Fruit fly (Drosophila melanogaster) whole organism, embryonic: ENCODE measurements around the gene Muc14A.

Source experiments
- Atf6 ChIP-seq: fragments of 200-800 bp; sonication (Bioruptor generic); IDR thresholded peaks from 2 replicates; pipeline ENCODE4 v1.3.6; 2022; ENCODE audit warnings: missing biosample characterization, missing genetic modification characterization
- CG10274 ChIP-seq: fragments of 200-800 bp; sonication (Bioruptor generic); optimal IDR thresholded peaks from 3 replicates; lab custom pipeline; 2017; ENCODE audit warnings: missing biosample characterization, mild to moderate bottlenecking, missing genetic modification characterization
- CG10366 ChIP-seq: fragments of 200-800 bp; sonication (Bioruptor generic); IDR thresholded peaks from 2 replicates; pipeline ENCODE4 v1.3.6; 2022; ENCODE audit warnings: missing biosample characterization, missing genetic modification characterization
- CG10543 ChIP-seq: fragments of 200-800 bp; sonication (Bioruptor generic); optimal IDR thresholded peaks from 3 replicates; lab custom pipeline; 2017; ENCODE audit warnings: missing biosample characterization, mild to moderate bottlenecking, missing genetic modification characterization, moderate library complexity
- CG10654 ChIP-seq: fragments of 200-800 bp; sonication (Bioruptor generic); optimal IDR thresholded peaks from 2 replicates; lab custom pipeline; 2016; ENCODE audit warnings: missing biosample characterization, missing genetic modification characterization
- CG12219 ChIP-seq: fragments of 200-800 bp; sonication (Bioruptor generic); optimal IDR thresholded peaks from 3 replicates; lab custom pipeline; 2018; ENCODE audit warnings: missing biosample characterization, mild to moderate bottlenecking, missing genetic modification characterization
- CG13424 ChIP-seq: fragments of 200-800 bp; sonication (Bioruptor generic); optimal IDR thresholded peaks from 2 replicates; lab custom pipeline; 2019; ENCODE audit warnings: missing biosample characterization, mild to moderate bottlenecking, missing genetic modification characterization, moderate library complexity
- CG14441 ChIP-seq: fragments of 200-800 bp; sonication (Bioruptor generic); IDR thresholded peaks from 2 replicates; pipeline ENCODE4 v1.3.6; 2022; ENCODE audit warnings: missing biosample characterization, missing genetic modification characterization
- CG17186 ChIP-seq: fragments of 200-800 bp; sonication (Bioruptor generic); optimal IDR thresholded peaks from 3 replicates; lab custom pipeline; 2017; ENCODE audit warnings: missing biosample characterization, missing genetic modification reagents, missing genetic modification characterization
- CG2120 ChIP-seq: fragments of 200-800 bp; sonication (Bioruptor generic); optimal IDR thresholded peaks from 3 replicates; lab custom pipeline; 2016; ENCODE audit warnings: missing biosample characterization, missing genetic modification characterization
- CG30431 ChIP-seq: fragments of 200-800 bp; sonication (Bioruptor generic); optimal IDR thresholded peaks from 2 replicates; lab custom pipeline; 2017; ENCODE audit warnings: missing biosample characterization, missing genetic modification characterization
- CG3281 ChIP-seq: fragments of 200-800 bp; sonication (Bioruptor generic); optimal IDR thresholded peaks from 3 replicates; lab custom pipeline; 2017; ENCODE audit warnings: missing biosample characterization, mild to moderate bottlenecking, missing genetic modification characterization
- CG4424 ChIP-seq: fragments of 200-800 bp; sonication (Bioruptor generic); optimal IDR thresholded peaks from 3 replicates; lab custom pipeline; 2016; ENCODE audit warnings: missing biosample characterization, missing genetic modification characterization
- CG6689 ChIP-seq: fragments of 200-800 bp; sonication (Bioruptor generic); IDR thresholded peaks from 2 replicates; pipeline ENCODE4 v1.3.6; 2022; ENCODE audit warnings: missing biosample characterization, missing genetic modification characterization
- CoRest ChIP-seq: fragments of 200-800 bp; sonication (Bioruptor generic); optimal IDR thresholded peaks from 3 replicates; lab custom pipeline; 2018; ENCODE audit warnings: missing biosample characterization, mild to moderate bottlenecking, missing genetic modification characterization, moderate library complexity
- HHEX ChIP-seq: fragments of 200-800 bp; sonication (Bioruptor generic); optimal IDR thresholded peaks from 3 replicates; lab custom pipeline; 2017; ENCODE audit warnings: missing biosample characterization, mild to moderate bottlenecking, missing genetic modification characterization, missing genetic modification reagents
- Hr51 ChIP-seq, 2 experiments: fragments of 200-800 bp; sonication (Bioruptor generic); optimal IDR thresholded peaks; 2 replicates in 1 of 2; 3 replicates in 1 of 2; lab custom pipeline; 2016 to 2018; ENCODE audit warnings: missing biosample characterization in 2 of 2, missing genetic modification characterization in 2 of 2, mild to moderate bottlenecking in 1 of 2, moderate library complexity in 1 of 2
- Hr78 ChIP-seq, 2 experiments: fragments of 200-800 bp in 1 of 2; fragments of >200 bp in 1 of 2; sonication (Bioruptor generic) in 1 of 2; optimal IDR thresholded peaks; 2 replicates each; lab custom pipeline; 2017 to 2019; ENCODE audit warnings: missing biosample characterization in 2 of 2, missing genetic modification characterization in 2 of 2, mild to moderate bottlenecking in 1 of 2, moderate library complexity in 1 of 2
- Jarid2 ChIP-seq: fragments of 200-800 bp; sonication (Bioruptor generic); optimal IDR thresholded peaks from 3 replicates; lab custom pipeline; 2017; ENCODE audit warnings: mild to moderate bottlenecking, missing biosample characterization, missing genetic modification reagents, missing genetic modification characterization
- MESR4 ChIP-seq: fragments of 200-800 bp; sonication (Bioruptor generic); optimal IDR thresholded peaks from 2 replicates; lab custom pipeline; 2018; ENCODE audit warnings: missing biosample characterization, mild to moderate bottlenecking, missing genetic modification characterization, moderate library complexity
- Nf-YC ChIP-seq: fragments of 200-800 bp; optimal IDR thresholded peaks from 3 replicates; lab custom pipeline; 2019; ENCODE audit warnings: missing biosample characterization, mild to moderate bottlenecking, missing genetic modification characterization, moderate library complexity
- PHDP ChIP-seq: fragments of 200-800 bp; sonication (Bioruptor generic); optimal IDR thresholded peaks from 3 replicates; lab custom pipeline; 2018; ENCODE audit warnings: missing biosample characterization, mild to moderate bottlenecking, missing genetic modification characterization, moderate library complexity
- Ravus ChIP-seq: fragments of 200-800 bp; sonication (Bioruptor generic); IDR thresholded peaks from 2 replicates; pipeline ENCODE4 v1.3.6; 2022; ENCODE audit warnings: missing biosample characterization, missing genetic modification characterization
- Sox100B ChIP-seq: fragments of 200-800 bp; sonication (Bioruptor generic); optimal IDR thresholded peaks from 3 replicates; lab custom pipeline; 2018; ENCODE audit warnings: missing biosample characterization, mild to moderate bottlenecking, missing genetic modification characterization
- aop ChIP-seq: fragments of 200-800 bp; sonication (Bioruptor generic); IDR thresholded peaks from 2 replicates; pipeline ENCODE4 v1.3.6; 2022; ENCODE audit warnings: missing biosample characterization, missing genetic modification characterization
- ase ChIP-seq: fragments of 200-800 bp; sonication (Bioruptor generic); IDR thresholded peaks from 3 replicates; pipeline ENCODE4 v1.3.6; 2022; ENCODE audit warnings: missing biosample characterization, missing genetic modification characterization
- cg ChIP-seq: fragments of 200-800 bp; sonication (Bioruptor generic); optimal IDR thresholded peaks from 3 replicates; lab custom pipeline; 2019; ENCODE audit warnings: missing biosample characterization, mild to moderate bottlenecking, missing genetic modification characterization, moderate library complexity
- chinmo ChIP-seq: fragments of 200-800 bp; sonication (Bioruptor generic); IDR thresholded peaks from 4 replicates; pipeline ENCODE4 v1.3.6; 2022; ENCODE audit warnings: missing biosample characterization, missing genetic modification characterization; ENCODE audit not compliant: partially characterized antibody
- crc ChIP-seq: fragments of 200-800 bp; sonication (Bioruptor generic); optimal IDR thresholded peaks from 2 replicates; lab custom pipeline; 2016; ENCODE audit warnings: missing biosample characterization, missing genetic modification characterization
- crol ChIP-seq: fragments of 200-800 bp; sonication (Bioruptor generic); IDR thresholded peaks from 2 replicates; pipeline ENCODE4 v1.3.6; 2022; ENCODE audit warnings: missing biosample characterization, missing genetic modification characterization
- exex ChIP-seq: fragments of 200-800 bp; sonication (Bioruptor generic); optimal IDR thresholded peaks from 4 replicates; lab custom pipeline; 2018; ENCODE audit warnings: missing biosample characterization, mild to moderate bottlenecking, missing genetic modification characterization, moderate library complexity
- ftz-f1 ChIP-seq: fragments of 200-800 bp; sonication (Bioruptor generic); optimal IDR thresholded peaks from 2 replicates; lab custom pipeline; 2016; ENCODE audit warnings: missing biosample characterization, missing genetic modification characterization
- her ChIP-seq: fragments of 200-800 bp; sonication (Bioruptor generic); optimal IDR thresholded peaks from 2 replicates; lab custom pipeline; 2016; ENCODE audit warnings: missing biosample characterization, missing genetic modification characterization
- jing ChIP-seq: fragments of 200-800 bp; sonication (Bioruptor generic); optimal IDR thresholded peaks from 2 replicates; lab custom pipeline; 2018; ENCODE audit warnings: missing biosample characterization, mild to moderate bottlenecking, missing genetic modification characterization
- lab ChIP-seq: fragments of 200-800 bp; sonication (Bioruptor generic); optimal IDR thresholded peaks from 3 replicates; lab custom pipeline; 2017; ENCODE audit warnings: missing biosample characterization, missing genetic modification characterization, mild to moderate bottlenecking, moderate library complexity, missing genetic modification reagents
- lilli ChIP-seq: fragments of 200-800 bp; sonication (Bioruptor generic); optimal IDR thresholded peaks from 3 replicates; lab custom pipeline; 2016; ENCODE audit warnings: missing biosample characterization, missing genetic modification characterization
- lola ChIP-seq, 3 experiments: fragments of >200 bp in 2 of 3; fragments of 200-800 bp in 1 of 3; sonication (Bioruptor generic) in 1 of 3; optimal IDR thresholded peaks; 2 replicates each; lab custom pipeline; 2017 to 2019; ENCODE audit warnings: missing biosample characterization in 3 of 3, missing genetic modification characterization in 3 of 3, mild to moderate bottlenecking in 1 of 3, moderate library complexity in 1 of 3
- mirr ChIP-seq: fragments of 200-800 bp; sonication (Bioruptor generic); optimal IDR thresholded peaks from 3 replicates; lab custom pipeline; 2018; ENCODE audit warnings: missing biosample characterization, mild to moderate bottlenecking, missing genetic modification characterization
- nom ChIP-seq: fragments of 200-800 bp; sonication (Bioruptor generic); optimal IDR thresholded peaks from 2 replicates; lab custom pipeline; 2017; ENCODE audit warnings: missing biosample characterization, missing genetic modification characterization, mild to moderate bottlenecking, moderate library complexity, missing genetic modification reagents
- psq ChIP-seq: fragments of 200-800 bp; sonication (Bioruptor generic); optimal IDR thresholded peaks from 2 replicates; lab custom pipeline; 2017; ENCODE audit warnings: missing biosample characterization, missing genetic modification characterization
- rib ChIP-seq: fragments of 200-800 bp; sonication (Bioruptor generic); IDR thresholded peaks from 2 replicates; pipeline ENCODE4 v1.3.6; 2022; ENCODE audit warnings: missing biosample characterization, missing genetic modification characterization
- sd ChIP-seq: fragments of 200-800 bp; sonication (Bioruptor generic); optimal IDR thresholded peaks from 3 replicates; lab custom pipeline; 2018; ENCODE audit warnings: missing biosample characterization, mild to moderate bottlenecking, missing genetic modification characterization, moderate library complexity
- sqz ChIP-seq: fragments of 200-800 bp; sonication (Bioruptor generic); optimal IDR thresholded peaks from 3 replicates; lab custom pipeline; 2018; ENCODE audit warnings: missing biosample characterization, mild to moderate bottlenecking, missing genetic modification characterization
- sug ChIP-seq: fragments of 200-800 bp; optimal IDR thresholded peaks from 2 replicates; lab custom pipeline; 2019; ENCODE audit warnings: missing biosample characterization, mild to moderate bottlenecking, missing genetic modification characterization, moderate library complexity
- tap ChIP-seq: fragments of 200-800 bp; optimal IDR thresholded peaks from 3 replicates; lab custom pipeline; 2019; ENCODE audit warnings: missing biosample characterization, mild to moderate bottlenecking, missing genetic modification characterization, moderate library complexity
- wek ChIP-seq: fragments of 200-800 bp; sonication (Bioruptor generic); optimal IDR thresholded peaks from 3 replicates; lab custom pipeline; 2018; ENCODE audit warnings: missing biosample characterization, mild to moderate bottlenecking, missing genetic modification characterization, moderate library complexity
- yki ChIP-seq: fragments of >200 bp; optimal IDR thresholded peaks from 3 replicates; lab custom pipeline; 2018

The Muc14A gene

DNA sequence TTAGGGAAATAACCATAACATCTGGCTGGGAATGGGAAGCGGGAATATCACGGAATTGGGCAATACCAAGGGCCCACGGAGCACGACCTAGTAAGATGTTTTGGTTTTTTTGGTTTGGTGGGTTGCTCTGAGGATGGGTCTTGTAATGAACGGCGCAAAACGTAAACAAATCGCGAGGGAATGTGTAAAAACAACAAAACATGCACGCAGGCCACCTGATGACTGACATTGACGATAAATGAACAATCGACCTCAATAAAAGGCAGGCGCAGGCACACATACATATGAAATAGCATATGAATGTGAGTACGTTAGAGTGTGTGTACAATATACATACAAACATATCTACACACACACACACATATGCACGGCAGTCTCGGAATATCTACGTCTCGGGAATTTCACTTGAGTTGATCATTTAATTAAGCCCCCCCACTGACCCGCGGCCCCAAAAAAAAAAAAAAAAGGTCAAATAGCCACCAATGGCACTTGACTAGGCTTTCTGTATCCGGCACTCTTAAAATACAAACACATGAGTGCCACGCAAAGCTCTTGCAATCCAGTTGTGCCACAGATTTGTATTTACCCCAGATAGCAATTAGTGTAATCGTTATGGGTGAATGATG, 91.9 kb downstream of the Muc14A start (continued):
- TF ChIP-seq tap (tag; lab: Kevin White, UChicago) (no peak), Hr78 (GFP tag; optimal IDR thresholded peaks at IDR 0.05; lab: Kevin White, UChicago) (peak in 1 of 2 experiments; percentile 73), Jarid2 (GFP tag; lab: Kevin White, UChicago) (no peak), Nf-YC (peak; percentile 10), CG13424 (tag; lab: Kevin White, UChicago) (no peak), Ravus (GFP tag; lab: Robert Waterston, UW) (no peak), lab (peak; percentile 12), crol (GFP tag; lab: Robert Waterston, UW) (peak; percentile 72; the same call in 1 of the 2 replicates), jing (GFP tag; lab: Kevin White, UChicago) (no peak), MESR4 (no peak), CG17186 (GFP tag; lab: Kevin White, UChicago) (no peak), CG6689 (no peak), sqz (GFP tag; lab: Kevin White, UChicago) (peak; percentile 60), wek (no peak), sd (tag; lab: Kevin White, UChicago) (peak; percentile 94), CG30431 (GFP tag; lab: Kevin White, UChicago) (no peak), CG10274 (GFP tag; lab: Kevin White, UChicago) (no peak), yki (no peak), aop (GFP tag; lab: Robert Waterston, UW) (no peak), ase (GFP tag; lab: Robert Waterston, UW) (no peak), mirr (GFP tag; lab: Kevin White, UChicago) (peak; percentile 11), CG10543 (GFP tag; lab: Kevin White, UChicago) (peak; percentile 44), chinmo (0 out of 4 replicates have a peak, but pooled peaks have one; percentile 53), cg (peak; percentile 73), crc (no peak), ftz-f1 (GFP tag; lab: Kevin White, UChicago) (peak; percentile 22)

DNA sequence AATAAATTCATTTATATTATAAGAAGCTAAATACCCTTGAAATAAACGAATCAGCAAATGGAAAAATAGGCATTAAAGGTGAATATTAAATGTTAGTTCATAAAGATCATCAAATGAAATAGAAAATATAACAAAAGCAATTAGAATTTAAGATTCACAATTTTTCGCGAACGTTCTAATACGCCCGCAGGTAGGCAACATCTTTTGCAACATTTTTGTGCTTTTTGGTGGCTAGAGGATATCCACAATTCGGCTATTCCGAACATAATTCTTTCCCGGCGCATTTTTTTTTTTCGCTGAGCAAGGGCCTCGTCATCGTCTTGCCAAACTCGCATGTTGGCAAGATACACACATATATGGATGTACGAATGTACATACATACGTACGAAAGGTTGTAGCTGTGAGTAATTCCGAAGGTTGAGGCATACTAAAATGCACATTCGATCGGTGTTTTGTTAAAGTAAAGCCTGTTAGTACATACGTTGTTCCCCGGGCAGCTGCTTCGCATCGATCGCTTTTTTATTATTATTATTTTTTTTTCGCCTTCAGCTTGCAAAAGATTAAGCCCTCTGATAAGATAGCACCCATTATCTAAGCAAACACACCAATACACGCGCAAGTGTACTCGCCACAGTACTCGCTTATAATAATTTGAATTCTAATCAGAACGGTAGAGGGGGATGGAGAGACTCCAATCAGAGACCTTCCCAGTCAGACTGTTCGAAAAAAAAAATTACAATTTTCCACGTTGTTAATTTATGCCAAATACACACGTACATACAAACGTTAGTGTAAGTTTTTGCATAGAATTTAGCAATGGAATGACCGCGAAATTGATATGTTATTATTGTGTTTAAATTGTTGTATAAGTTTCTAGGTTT, 93.7 kb downstream of the Muc14A start:
- TF ChIP-seq psq (GFP tag; lab: Kevin White, UChicago), result no peak
- TF ChIP-seq nom (GFP tag; lab: Kevin White, UChicago), result no peak
- 0 out of 2 replicates have a peak, but pooled peaks have one; percentile 25 for TF ChIP-seq Atf6 (GFP tag; lab: Robert Waterston, UW)
- peak; percentile 64 for TF ChIP-seq CG2120
- TF ChIP-seq exex (tag; lab: Kevin White, UChicago), result peak; percentile 50
- TF ChIP-seq CG4424 (GFP tag; lab: Kevin White, UChicago), result no peak
- TF ChIP-seq Hr51 (GFP tag; optimal IDR thresholded peaks at IDR 0.05; lab: Kevin White, UChicago), result peak in 1 of 2 experiments; percentile 11
- TF ChIP-seq lola (GFP tag; optimal IDR thresholded peaks at IDR 0.05; lab: Kevin White, UChicago), result no peak
- TF ChIP-seq lab, result peak; percentile 45
- TF ChIP-seq HHEX (GFP tag; lab: Kevin White, UChicago), result peak; percentile 4
- TF ChIP-seq CG14441 (GFP tag; lab: Robert Waterston, UW), result no peak
- peak; percentile 34 for TF ChIP-seq sug (tag; lab: Kevin White, UChicago)
- no peak for TF ChIP-seq Sox100B (GFP tag; lab: Kevin White, UChicago)
- no peak for TF ChIP-seq CG12219
- no peak for TF ChIP-seq her (GFP tag; lab: Kevin White, UChicago)
- TF ChIP-seq CG10274 (GFP tag; lab: Kevin White, UChicago), result peak; percentile 52
- peak; percentile 17 for TF ChIP-seq CoRest (tag; lab: Kevin White, UChicago)
- TF ChIP-seq rib, result no peak
- TF ChIP-seq lilli (GFP tag; lab: Kevin White, UChicago), result peak; percentile 56
- TF ChIP-seq CG3281 (GFP tag; lab: Kevin White, UChicago), result peak; percentile 38
- TF ChIP-seq CG10366 (GFP tag; lab: Robert Waterston, UW), result peak; percentile 15; the same call in 1 of the 2 replicates
- TF ChIP-seq CG10654, result no peak
- TF ChIP-seq PHDP (tag; lab: Kevin White, UChicago), result peak; percentile 22
